Fruit fly (Drosophila melanogaster) whole organism, embryonic: ENCODE results near the gene CG11164.

Source experiments
- Ada2b ChIP-seq: fragments of 200-800 bp; sonication (Bioruptor generic); IDR thresholded peaks from 2 replicates; pipeline ENCODE4 v1.3.6; 2022; ENCODE audit warnings: missing biosample characterization, missing genetic modification characterization
- Atf3 ChIP-seq: fragments of 200-800 bp; sonication (Bioruptor generic); optimal IDR thresholded peaks from 3 replicates; lab custom pipeline; 2016; ENCODE audit warnings: missing biosample characterization, missing genetic modification characterization
- Bdp1 ChIP-seq: fragments of 200-800 bp; sonication (Bioruptor generic); optimal IDR thresholded peaks from 3 replicates; lab custom pipeline; 2016; ENCODE audit warnings: missing biosample characterization, missing genetic modification characterization
- Bteb2 ChIP-seq: fragments of 200-800 bp; sonication (Bioruptor generic); optimal IDR thresholded peaks from 2 replicates; lab custom pipeline; 2016; ENCODE audit warnings: missing biosample characterization, missing genetic modification characterization
- CG10209 ChIP-seq: fragments of 200-800 bp; sonication (Bioruptor generic); optimal IDR thresholded peaks from 3 replicates; lab custom pipeline; 2017; ENCODE audit warnings: missing biosample characterization, mild to moderate bottlenecking, missing genetic modification characterization, missing genetic modification reagents
- CG10366 ChIP-seq: fragments of 200-800 bp; sonication (Bioruptor generic); IDR thresholded peaks from 2 replicates; pipeline ENCODE4 v1.3.6; 2022; ENCODE audit warnings: missing biosample characterization, missing genetic modification characterization
- CG10543 ChIP-seq: fragments of 200-800 bp; sonication (Bioruptor generic); optimal IDR thresholded peaks from 3 replicates; lab custom pipeline; 2017; ENCODE audit warnings: missing biosample characterization, mild to moderate bottlenecking, missing genetic modification characterization, moderate library complexity
- CG11247 ChIP-seq: fragments of 200-800 bp; sonication (Bioruptor generic); IDR thresholded peaks from 2 replicates; pipeline ENCODE4 v1.3.6; 2022; ENCODE audit warnings: missing biosample characterization, missing genetic modification characterization
- CG11504 ChIP-seq: fragments of 200-800 bp; sonication (Bioruptor generic); optimal IDR thresholded peaks from 3 replicates; lab custom pipeline; 2019; ENCODE audit warnings: missing biosample characterization, mild to moderate bottlenecking, missing genetic modification characterization, moderate library complexity
- CG12219 ChIP-seq: fragments of 200-800 bp; sonication (Bioruptor generic); optimal IDR thresholded peaks from 3 replicates; lab custom pipeline; 2018; ENCODE audit warnings: missing biosample characterization, mild to moderate bottlenecking, missing genetic modification characterization
- CG12942 ChIP-seq: fragments of 200-800 bp; sonication (Bioruptor generic); optimal IDR thresholded peaks from 3 replicates; lab custom pipeline; 2016; ENCODE audit warnings: missing biosample characterization, missing genetic modification characterization
- CG13123 ChIP-seq: fragments of 200-800 bp; sonication (Bioruptor generic); optimal IDR thresholded peaks from 2 replicates; lab custom pipeline; 2016; ENCODE audit warnings: missing biosample characterization, missing genetic modification characterization
- CG14667 ChIP-seq: fragments of 200-800 bp; sonication (Bioruptor generic); IDR thresholded peaks from 2 replicates; pipeline ENCODE4 v1.3.6; 2022; ENCODE audit warnings: missing biosample characterization, missing genetic modification characterization
- CG14860 ChIP-seq: fragments of 200-800 bp; sonication (Bioruptor generic); IDR thresholded peaks from 3 replicates; pipeline ENCODE4 v1.3.6; 2022; ENCODE audit warnings: missing biosample characterization, missing genetic modification characterization; ENCODE audit not compliant: partially characterized antibody
- CG1603 ChIP-seq: fragments of 200-800 bp; sonication (Bioruptor generic); optimal IDR thresholded peaks from 2 replicates; lab custom pipeline; 2019; ENCODE audit warnings: missing biosample characterization, mild to moderate bottlenecking, missing genetic modification characterization, moderate library complexity
- CG16813 ChIP-seq: fragments of 200-800 bp; sonication (Bioruptor generic); IDR thresholded peaks from 3 replicates; pipeline ENCODE4 v1.3.6; 2022; ENCODE audit warnings: missing biosample characterization, missing genetic modification characterization; ENCODE audit not compliant: partially characterized antibody
- CG18599 ChIP-seq: fragments of 200-800 bp; sonication (Bioruptor generic); optimal IDR thresholded peaks from 3 replicates; lab custom pipeline; 2017; ENCODE audit warnings: missing biosample characterization, missing genetic modification characterization, mild to moderate bottlenecking, moderate library complexity, missing genetic modification reagents
- CG2889 ChIP-seq: fragments of 200-800 bp; sonication (Bioruptor generic); IDR thresholded peaks from 3 replicates; pipeline ENCODE4 v1.3.6; 2022; ENCODE audit warnings: missing biosample characterization, missing genetic modification characterization
- CG3065 ChIP-seq: fragments of 200-800 bp; sonication (Bioruptor generic); optimal IDR thresholded peaks from 2 replicates; lab custom pipeline; 2016; ENCODE audit warnings: missing biosample characterization, missing genetic modification characterization
- CG3281 ChIP-seq: fragments of 200-800 bp; sonication (Bioruptor generic); optimal IDR thresholded peaks from 3 replicates; lab custom pipeline; 2017; ENCODE audit warnings: missing biosample characterization, mild to moderate bottlenecking, missing genetic modification characterization
- CG5953 ChIP-seq: fragments of 200-800 bp; sonication (Bioruptor generic); IDR thresholded peaks from 2 replicates; pipeline ENCODE4 v1.3.6; 2022; ENCODE audit warnings: missing biosample characterization, missing genetic modification characterization
- CG6683 ChIP-seq: fragments of 200-800 bp; sonication (Bioruptor generic); optimal IDR thresholded peaks from 2 replicates; lab custom pipeline; 2017; ENCODE audit warnings: missing biosample characterization, mild to moderate bottlenecking, missing genetic modification characterization, missing genetic modification reagents
- CG7556 ChIP-seq: fragments of 200-800 bp; sonication (Bioruptor generic); optimal IDR thresholded peaks from 2 replicates; lab custom pipeline; 2017; ENCODE audit warnings: missing biosample characterization, mild to moderate bottlenecking, missing genetic modification characterization
- CG9215 ChIP-seq: fragments of 200-800 bp; sonication (Bioruptor generic); IDR thresholded peaks from 2 replicates; pipeline ENCODE4 v1.3.6; 2022; ENCODE audit warnings: missing biosample characterization, missing genetic modification characterization
- CG9609 ChIP-seq: fragments of 200-800 bp; sonication (Bioruptor generic); optimal IDR thresholded peaks from 3 replicates; lab custom pipeline; 2016; ENCODE audit warnings: missing biosample characterization, missing genetic modification characterization
- CG9932 ChIP-seq: fragments of 200-800 bp; sonication (Bioruptor generic); IDR thresholded peaks from 2 replicates; pipeline ENCODE4 v1.3.6; 2022; ENCODE audit warnings: missing biosample characterization, missing genetic modification characterization
- CrebB ChIP-seq: fragments of 200-800 bp; sonication (Bioruptor generic); optimal IDR thresholded peaks from 3 replicates; lab custom pipeline; 2018; ENCODE audit warnings: missing biosample characterization, mild to moderate bottlenecking, missing genetic modification characterization
- Jarid2 ChIP-seq: fragments of 200-800 bp; sonication (Bioruptor generic); optimal IDR thresholded peaks from 3 replicates; lab custom pipeline; 2017; ENCODE audit warnings: mild to moderate bottlenecking, missing biosample characterization, missing genetic modification reagents, missing genetic modification characterization
- NK7.1 ChIP-seq: fragments of 200-800 bp; sonication (Bioruptor generic); optimal IDR thresholded peaks from 3 replicates; lab custom pipeline; 2016; ENCODE audit warnings: missing biosample characterization, missing genetic modification characterization
- Nf-YA ChIP-seq: fragments of 200-800 bp; sonication (Bioruptor generic); IDR thresholded peaks from 2 replicates; pipeline ENCODE4 v1.3.6; 2022; ENCODE audit warnings: missing biosample characterization, missing genetic modification characterization
- Opbp ChIP-seq: fragments of 200-800 bp; sonication (Bioruptor generic); IDR thresholded peaks from 3 replicates; pipeline ENCODE4 v1.3.6; 2022; ENCODE audit warnings: missing biosample characterization, missing genetic modification characterization; ENCODE audit not compliant: partially characterized antibody
- Side ChIP-seq: fragments of 200-800 bp; sonication (Bioruptor generic); optimal IDR thresholded peaks from 2 replicates; lab custom pipeline; 2016; ENCODE audit warnings: missing biosample characterization, missing genetic modification characterization
- Six4 ChIP-seq: fragments of 200-800 bp; sonication (Bioruptor generic); optimal IDR thresholded peaks from 2 replicates; lab custom pipeline; 2016; ENCODE audit warnings: missing biosample characterization, missing genetic modification characterization
- Tbp ChIP-seq: fragments of >200 bp; optimal IDR thresholded peaks from 2 replicates; lab custom pipeline; 2018; ENCODE audit warnings: missing biosample characterization, missing genetic modification characterization
- Vsx1 ChIP-seq: fragments of 200-800 bp; sonication (Bioruptor generic); optimal IDR thresholded peaks from 2 replicates; lab custom pipeline; 2017; ENCODE audit warnings: missing biosample characterization, mild to moderate bottlenecking, missing genetic modification characterization, missing genetic modification reagents
- ara ChIP-seq: fragments of 200-800 bp; sonication (Bioruptor generic); IDR thresholded peaks from 2 replicates; pipeline ENCODE4 v1.3.6; 2022; ENCODE audit warnings: missing biosample characterization, missing genetic modification characterization
- btn ChIP-seq: fragments of 200-800 bp; sonication (Bioruptor generic); optimal IDR thresholded peaks from 2 replicates; lab custom pipeline; 2016; ENCODE audit warnings: missing biosample characterization, missing genetic modification characterization
- dm ChIP-seq: fragments of 200-800 bp; sonication (Bioruptor generic); optimal IDR thresholded peaks from 3 replicates; lab custom pipeline; 2016; ENCODE audit warnings: missing biosample characterization, missing genetic modification characterization
- fd3F ChIP-seq: fragments of 200-800 bp; sonication (Bioruptor generic); optimal IDR thresholded peaks from 2 replicates; lab custom pipeline; 2018; ENCODE audit warnings: missing biosample characterization, mild to moderate bottlenecking, missing genetic modification characterization, moderate library complexity
- insv ChIP-seq, 2 experiments: fragments of 200-800 bp; sonication (Bioruptor generic); optimal IDR thresholded peaks; 3 replicates each; lab custom pipeline; 2016 to 2018; ENCODE audit warnings: missing biosample characterization in 2 of 2, missing genetic modification characterization in 2 of 2
- mld ChIP-seq: fragments of 200-800 bp; sonication (Bioruptor generic); IDR thresholded peaks from 3 replicates; pipeline ENCODE4 v1.3.6; 2022; ENCODE audit warnings: missing biosample characterization, missing genetic modification characterization; ENCODE audit not compliant: partially characterized antibody
- pb ChIP-seq: fragments of 200-800 bp; sonication (Bioruptor generic); optimal IDR thresholded peaks from 3 replicates; lab custom pipeline; 2016; ENCODE audit warnings: missing biosample characterization, missing genetic modification characterization
- pzg ChIP-seq: fragments of 200-800 bp; sonication (Bioruptor generic); optimal IDR thresholded peaks from 3 replicates; lab custom pipeline; 2018; ENCODE audit warnings: missing biosample characterization, mild to moderate bottlenecking, missing genetic modification characterization, moderate library complexity
- ranshi ChIP-seq: fragments of 200-800 bp; sonication (Bioruptor generic); IDR thresholded peaks from 2 replicates; pipeline ENCODE4 v1.3.6; 2022; ENCODE audit warnings: missing biosample characterization, missing genetic modification characterization
- rib ChIP-seq: fragments of 200-800 bp; sonication (Bioruptor generic); IDR thresholded peaks from 2 replicates; pipeline ENCODE4 v1.3.6; 2022; ENCODE audit warnings: missing biosample characterization, missing genetic modification characterization
- sens ChIP-seq: fragments of 200-800 bp; sonication (Bioruptor generic); peaks from one replicate; lab custom pipeline; 2016; ENCODE audit warnings: missing biosample characterization, missing genetic modification characterization
- sqz ChIP-seq: fragments of 200-800 bp; sonication (Bioruptor generic); optimal IDR thresholded peaks from 3 replicates; lab custom pipeline; 2018; ENCODE audit warnings: missing biosample characterization, mild to moderate bottlenecking, missing genetic modification characterization
- unc-4 ChIP-seq: fragments of 200-800 bp; sonication (Bioruptor generic); IDR thresholded peaks from 2 replicates; pipeline ENCODE4 v1.3.6; 2022; ENCODE audit warnings: missing biosample characterization, missing genetic modification characterization; ENCODE audit not compliant: partially characterized antibody
- unpg ChIP-seq: fragments of 200-800 bp; sonication (Bioruptor generic); optimal IDR thresholded peaks from 3 replicates; lab custom pipeline; 2018; ENCODE audit warnings: missing biosample characterization, mild to moderate bottlenecking, missing genetic modification characterization, moderate library complexity
- wek ChIP-seq: fragments of 200-800 bp; sonication (Bioruptor generic); optimal IDR thresholded peaks from 3 replicates; lab custom pipeline; 2018; ENCODE audit warnings: missing biosample characterization, mild to moderate bottlenecking, missing genetic modification characterization, moderate library complexity
- zfh1 ChIP-seq: fragments of 200-800 bp; sonication (Bioruptor generic); IDR thresholded peaks from 3 replicates; pipeline ENCODE4 v1.3.6; 2022; ENCODE audit warnings: missing biosample characterization, missing genetic modification characterization

CG11164 gene

DNA sequence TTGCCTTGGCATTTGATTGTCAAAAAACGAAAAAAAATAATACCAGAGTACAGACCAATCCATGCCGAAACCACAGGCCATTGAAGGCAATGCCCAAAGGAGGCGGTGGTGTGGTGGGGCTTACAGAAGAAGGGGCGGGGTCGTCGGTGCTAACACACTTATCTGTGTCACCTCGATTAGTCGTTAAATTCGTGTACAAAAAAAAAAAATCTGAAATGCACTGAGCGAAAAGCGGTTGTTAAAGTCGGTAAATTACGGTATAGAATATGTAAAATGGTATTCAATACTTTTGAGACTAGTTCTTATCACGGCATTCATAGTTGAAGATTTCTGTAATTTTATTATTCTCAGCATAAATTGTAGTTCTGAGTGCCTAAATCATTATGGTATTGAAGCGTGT is 23.9 kb upstream of the CG11164 start (continued):
- peak; percentile 53 for TF ChIP-seq CG14667 (GFP tag; lab: Robert Waterston, UW)
- peak; percentile 52 for TF ChIP-seq NK7.1 (GFP tag; lab: Kevin White, UChicago)
- no peak for TF ChIP-seq Atf3 (GFP tag; lab: Kevin White, UChicago)
- TF ChIP-seq CG6683 (GFP tag; lab: Kevin White, UChicago) = no peak
- no peak for TF ChIP-seq CG9215
- TF ChIP-seq CG9609 = peak; percentile 18
- TF ChIP-seq pzg (GFP tag; lab: Kevin White, UChicago) = no peak
- TF ChIP-seq mld (GFP tag; lab: Robert Waterston, UW) = no peak
- no peak for TF ChIP-seq CG9932 (GFP tag; lab: Robert Waterston, UW)
- no peak for TF ChIP-seq CG3065 (GFP tag; lab: Kevin White, UChicago)
- peak; percentile 60 for TF ChIP-seq CG18599 (GFP tag; lab: Kevin White, UChicago)
- TF ChIP-seq CG14860 (GFP tag; lab: Robert Waterston, UW) = no peak
- TF ChIP-seq Bteb2 (GFP tag; lab: Kevin White, UChicago) = no peak
- TF ChIP-seq ara (GFP tag; lab: Robert Waterston, UW) = peak; percentile 77
- peak; percentile 72 for TF ChIP-seq ranshi (GFP tag; lab: Robert Waterston, UW)
- peak; percentile 52; the same call in 1 of the 2 replicates for TF ChIP-seq Nf-YA (GFP tag; lab: Robert Waterston, UW)
- TF ChIP-seq CG10209 (GFP tag; lab: Kevin White, UChicago) = peak; percentile 39
- no peak for TF ChIP-seq Tbp (GFP tag; lab: Kevin White, UChicago)
- no peak for TF ChIP-seq wek (GFP tag; lab: Kevin White, UChicago)
- peak; percentile 40 for TF ChIP-seq unpg (GFP tag; lab: Kevin White, UChicago)
- TF ChIP-seq dm (GFP tag; lab: Kevin White, UChicago) = no peak
- peak; percentile 2 for TF ChIP-seq Bdp1 (GFP tag; lab: Kevin White, UChicago)
- TF ChIP-seq rib (GFP tag; lab: Robert Waterston, UW) = no peak
- TF ChIP-seq CG7556 (GFP tag; lab: Kevin White, UChicago) = peak; percentile 27
- TF ChIP-seq insv (GFP tag; optimal IDR thresholded peaks at IDR 0.05; lab: Kevin White, UChicago) = no peak
- no peak for TF ChIP-seq Opbp
- peak; percentile 11 for TF ChIP-seq CG12942
- TF ChIP-seq CG11247 = peak; percentile 65
- peak; percentile 36 for TF ChIP-seq CG12219 (GFP tag; lab: Kevin White, UChicago)
- peak; percentile 30 for TF ChIP-seq fd3F (GFP tag; lab: Kevin White, UChicago)
- no peak for TF ChIP-seq pb (GFP tag; lab: Kevin White, UChicago)
- peak; percentile 68 for TF ChIP-seq CG1603
- no peak for TF ChIP-seq CG10543 (GFP tag; lab: Kevin White, UChicago)
- no peak for TF ChIP-seq CrebB (tag; lab: Kevin White, UChicago)
- peak; percentile 88 for TF ChIP-seq sens (GFP tag; lab: Kevin White, UChicago)
- no peak for TF ChIP-seq btn
- no peak for TF ChIP-seq unc-4
- TF ChIP-seq Side (GFP tag; lab: Kevin White, UChicago) = peak; percentile 57
- TF ChIP-seq CG13123 (GFP tag; lab: Kevin White, UChicago) = no peak
- no peak for TF ChIP-seq CG16813
- TF ChIP-seq CG10366 = peak; percentile 28
- peak; percentile 70; the same call in 2 of the 3 replicates for TF ChIP-seq zfh1 (GFP tag; lab: Robert Waterston, UW)
- peak; percentile 28 for TF ChIP-seq CG3281 (GFP tag; lab: Kevin White, UChicago)
- peak; percentile 6 for TF ChIP-seq Vsx1 (GFP tag; lab: Kevin White, UChicago)
- TF ChIP-seq CG11504 (tag; lab: Kevin White, UChicago) = peak; percentile 68
- peak; percentile 78 for TF ChIP-seq Ada2b (GFP tag; lab: Robert Waterston, UW)
- peak; percentile 84 for TF ChIP-seq sqz
- peak; percentile 29 for TF ChIP-seq Jarid2 (GFP tag; lab: Kevin White, UChicago)
- peak; percentile 17 for TF ChIP-seq Six4 (GFP tag; lab: Kevin White, UChicago)
- TF ChIP-seq CG2889 (GFP tag; lab: Robert Waterston, UW) = no peak
- TF ChIP-seq CG5953 (GFP tag; lab: Robert Waterston, UW) = 0 out of 2 replicates have a peak, but pooled peaks have one; percentile 24
